Worm (Caenorhabditis elegans) whole organism, L4/young adult: Measurements from ENCODE around the gene smz-1.

Source experiments
- dao-5 ChIP-seq: sonication (generic microtip); optimal IDR thresholded peaks from 2 replicates; lab custom pipeline; 2016; ENCODE audit warnings: missing genotype, missing genetic modification characterization, moderate library complexity, missing compliant biosample characterization
- him-1 ChIP-seq: sonication (generic microtip); optimal IDR thresholded peaks from 2 replicates; lab custom pipeline; 2016; ENCODE audit warnings: missing genotype, missing genetic modification reagents, missing genetic modification characterization, missing compliant biosample characterization

DNA sequence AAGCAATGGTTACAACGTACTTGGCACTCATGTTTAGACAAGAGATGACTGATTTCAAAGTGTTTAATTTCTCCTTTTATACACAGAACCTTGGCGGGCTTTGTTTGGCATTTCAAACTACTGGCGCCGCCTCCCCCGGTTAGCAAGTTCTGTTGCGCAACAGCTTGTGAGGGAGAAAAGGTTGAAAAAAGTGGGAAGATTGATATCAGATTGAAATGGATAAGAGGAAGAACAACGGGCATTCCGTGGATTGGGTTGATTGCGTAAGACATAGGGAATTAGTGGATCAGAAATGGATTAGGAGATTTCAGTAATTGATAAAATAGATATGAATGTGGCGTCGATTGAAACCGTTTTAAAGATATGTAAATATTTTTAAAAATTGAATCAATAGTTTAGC is 26.4 kb upstream of the smz-1 start, which contains the start of gene col-130:
- no peak for TF ChIP-seq him-1 (tag; lab: Kevin White, UChicago)
- no peak for TF ChIP-seq dao-5 (tag; lab: Kevin White, UChicago)
